Worm (Caenorhabditis elegans): ENCODE data around the gene fmo-3.

Gene fmo-3

ce11 chrIII:10651634-10652033, 42.8 kb upstream of the fmo-3 start (continued):
- TF ChIP-seq npax-4 (tag; optimal IDR thresholded peaks at IDR 0.05), result no peak
- no peak for TF ChIP-seq ceh-9 (tag; optimal IDR thresholded peaks at IDR 0.05)
- TF ChIP-seq lim-6 (tag; optimal IDR thresholded peaks at IDR 0.05), result no peak
- peak; percentile 50 for TF ChIP-seq ref-2 (tag; optimal IDR thresholded peaks at IDR 0.05)
- no peak for TF ChIP-seq pax-1 (tag; optimal IDR thresholded peaks at IDR 0.05)
- no peak for TF ChIP-seq odd-2 (tag; optimal IDR thresholded peaks at IDR 0.05)
- TF ChIP-seq ceh-2 (tag; optimal IDR thresholded peaks at IDR 0.05), result no peak
- TF ChIP-seq ztf-16 (tag; optimal IDR thresholded peaks at IDR 0.05), result peak; percentile 4
- no peak for TF ChIP-seq T23F11.4 (GFP tag; optimal IDR thresholded peaks at IDR 0.05)
- TF ChIP-seq ceh-45 (GFP tag; IDR thresholded peaks at IDR 0.05), result no peak
- no peak for TF ChIP-seq fax-1 (tag; optimal IDR thresholded peaks at IDR 0.05)
- TF ChIP-seq dve-1 (tag; optimal IDR thresholded peaks at IDR 0.05), result peak; percentile 12
- TF ChIP-seq ceh-34 (tag; optimal IDR thresholded peaks at IDR 0.05), result peak; percentile 57

ce11 chrIII:10652833-10653232, 41.6 kb upstream of the fmo-3 start:
- no peak for TF ChIP-seq ceh-48 (tag; optimal IDR thresholded peaks at IDR 0.05)
- no peak for TF ChIP-seq pag-3 (tag; optimal IDR thresholded peaks at IDR 0.05; ENCODE audit: borderline replicate concordance)
- TF ChIP-seq lim-6 (tag; optimal IDR thresholded peaks at IDR 0.05), result no peak
- TF ChIP-seq ceh-34 (tag; optimal IDR thresholded peaks at IDR 0.05), result no peak
- no peak for TF ChIP-seq dve-1 (tag; optimal IDR thresholded peaks at IDR 0.05)
- TF ChIP-seq nfya-1 (tag; optimal IDR thresholded peaks at IDR 0.05), result no peak
- TF ChIP-seq K09A11.1 (tag; optimal IDR thresholded peaks at IDR 0.05; ENCODE audit: insufficient read depth), result no peak
- no peak for TF ChIP-seq ceh-24 (tag; optimal IDR thresholded peaks at IDR 0.05)
- no peak for TF ChIP-seq ceh-14 (tag; optimal IDR thresholded peaks at IDR 0.05)
- no peak for TF ChIP-seq odd-2 (tag; optimal IDR thresholded peaks at IDR 0.05)
- no peak for TF ChIP-seq ceh-30 (tag; optimal IDR thresholded peaks at IDR 0.05)
- no peak for TF ChIP-seq unc-3 (GFP tag; conservative IDR thresholded peaks at IDR 0.05)
- no peak for TF ChIP-seq unc-3 (tag; optimal IDR thresholded peaks at IDR 0.05)
- TF ChIP-seq nhr-11 (tag; optimal IDR thresholded peaks at IDR 0.05), result no peak
- no peak for TF ChIP-seq lin-11 (tag; optimal IDR thresholded peaks at IDR 0.05)

ce11 chrIII:10653479-10653878, 41.0 kb upstream of the fmo-3 start:
- TF ChIP-seq unc-3 (GFP tag; conservative IDR thresholded peaks at IDR 0.05) (no peak), unc-3 (tag; optimal IDR thresholded peaks at IDR 0.05) (no peak), ztf-16 (tag; optimal IDR thresholded peaks at IDR 0.05) (no peak), syd-9 (tag; optimal IDR thresholded peaks at IDR 0.05) (no peak), ceh-22 (tag; optimal IDR thresholded peaks at IDR 0.05) (no peak), ceh-31 (tag; optimal IDR thresholded peaks at IDR 0.05) (no peak), mec-3 (tag; optimal IDR thresholded peaks at IDR 0.05; ENCODE audit: borderline replicate concordance) (no peak), lin-11 (tag; optimal IDR thresholded peaks at IDR 0.05) (no peak), ceh-2 (tag; optimal IDR thresholded peaks at IDR 0.05) (no peak), sdc-2 (tag; optimal IDR thresholded peaks at IDR 0.05) (no peak), rnt-1 (tag; optimal IDR thresholded peaks at IDR 0.05) (no peak)

ce11 chrIII:10654718-10655117, 39.8 kb upstream of the fmo-3 start, which contains the start of gene cnt-2:
TSS of gene cnt-2 (plus strand) at chrIII:10655018.
- TF ChIP-seq pat-9 (tag; optimal IDR thresholded peaks at IDR 0.05) (no peak), ahr-1 (tag; optimal IDR thresholded peaks at IDR 0.05) (no peak), ceh-24 (tag; optimal IDR thresholded peaks at IDR 0.05) (no peak), C38D4.7 (GFP tag; optimal IDR thresholded peaks at IDR 0.05) (no peak), pqm-1 (tag; optimal IDR thresholded peaks at IDR 0.05) (no peak), rnt-1 (tag; optimal IDR thresholded peaks at IDR 0.05) (no peak), gmeb-2 (tag; optimal IDR thresholded peaks at IDR 0.05) (no peak), nhr-232 (tag; optimal IDR thresholded peaks at IDR 0.05) (no peak), pros-1 (tag; optimal IDR thresholded peaks at IDR 0.05) (no peak), syd-9 (tag; optimal IDR thresholded peaks at IDR 0.05) (no peak), lim-6 (tag; optimal IDR thresholded peaks at IDR 0.05) (no peak), tbx-2 (tag; optimal IDR thresholded peaks at IDR 0.05) (no peak), ceh-48 (tag; optimal IDR thresholded peaks at IDR 0.05) (no peak), hlh-15 (tag; optimal IDR thresholded peaks at IDR 0.05) (no peak), ceh-18 (tag; optimal IDR thresholded peaks at IDR 0.05) (no peak), sox-2 (GFP tag; IDR thresholded peaks at IDR 0.05) (no peak), dve-1 (tag; optimal IDR thresholded peaks at IDR 0.05) (no peak), K09A11.1 (tag; optimal IDR thresholded peaks at IDR 0.05; ENCODE audit: insufficient read depth) (no peak), ztf-16 (tag; optimal IDR thresholded peaks at IDR 0.05) (no peak)
